Worm (Caenorhabditis elegans): ENCODE measurements around the gene F59H6.14.
"Not testable (repeated sequence)": the region's sequence is repeated elsewhere in the genome, so short reads cannot be mapped to it uniquely, and the experiment has no call there.

Gene F59H6.14

DNA sequence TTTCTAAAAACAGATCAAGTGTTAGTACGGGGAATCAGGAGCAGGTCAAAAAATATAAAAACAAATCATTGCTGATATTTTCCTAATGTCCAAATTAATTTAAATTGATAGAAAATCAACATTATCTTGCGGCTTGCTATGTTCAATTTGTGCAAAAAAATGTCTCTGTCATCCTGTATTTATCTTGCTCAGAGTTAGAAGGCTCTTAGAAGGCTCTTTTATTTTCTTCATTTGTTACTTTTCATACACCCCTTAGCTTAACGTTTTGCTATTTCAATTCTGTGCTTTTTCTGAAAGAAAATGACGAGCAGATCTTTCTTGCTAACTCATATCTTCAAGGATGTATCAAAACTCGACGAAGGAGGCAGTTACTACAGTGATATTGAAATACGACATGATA, 34.8 kb upstream of the F59H6.14 start, which contains the start of gene math-19:
math-19 (plus strand) TSS at position 301 of the 400 bp plus-strand sequence.
- not testable (repeated sequence) for TF ChIP-seq sdz-12 (GFP tag; optimal IDR thresholded peaks at IDR 0.05); nhr-25 (tag; optimal IDR thresholded peaks at IDR 0.05; ENCODE audit: borderline replicate concordance, insufficient read depth); nhr-41 (GFP tag; IDR thresholded peaks at IDR 0.05)

DNA sequence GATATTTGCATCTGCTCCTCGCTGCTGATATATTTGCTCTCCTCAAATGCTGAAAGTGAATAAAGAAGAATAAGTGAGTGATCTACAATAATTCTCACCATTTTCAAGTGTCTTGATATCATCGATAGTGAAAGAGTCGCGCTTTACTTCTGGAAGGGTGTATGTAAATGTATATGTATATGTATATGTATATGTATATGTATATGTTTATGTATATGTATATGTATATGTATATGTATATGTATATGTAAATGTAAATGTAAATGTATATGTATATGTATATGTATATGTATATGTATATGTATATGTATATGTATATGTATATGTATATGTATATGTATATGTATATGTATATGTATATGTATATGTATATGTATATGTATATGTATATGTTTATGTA, 32.7 kb upstream of the F59H6.14 start, which contains the start of gene ceh-84:
ceh-84 (minus strand) TSS at position 101 of the 400 bp plus-strand sequence.
- TF ChIP-seq dve-1 (tag; optimal IDR thresholded peaks at IDR 0.05; ENCODE audit: insufficient read depth); zip-11 (GFP tag; IDR thresholded peaks at IDR 0.05); hlh-30 (tag; optimal IDR thresholded peaks at IDR 0.05; ENCODE audit: insufficient read depth): not testable (repeated sequence)

DNA sequence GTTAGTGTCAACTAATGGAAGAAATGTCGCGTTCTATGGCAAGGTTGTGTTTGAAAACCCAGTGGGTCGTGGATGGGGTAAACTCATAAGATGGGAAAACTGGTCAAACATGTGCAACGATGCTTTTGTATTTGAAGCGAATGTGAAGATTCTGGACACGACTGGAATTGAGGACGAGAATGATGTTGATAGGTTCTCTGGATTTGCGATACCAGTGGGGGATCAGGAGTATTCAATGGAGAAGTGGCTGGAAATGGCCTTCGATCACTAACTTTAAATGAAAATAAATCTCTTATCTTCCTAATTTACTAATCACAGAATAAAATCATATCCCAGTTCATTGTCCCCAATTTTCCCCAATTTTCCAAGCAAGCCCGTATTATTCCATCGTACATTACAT, 22.2 kb upstream of the F59H6.14 start:
- TF ChIP-seq T20F7.1 (GFP tag; optimal IDR thresholded peaks at IDR 0.05): no peak
- peak in 1 of 2 experiments; percentile 93 for TF ChIP-seq unc-62 (GFP tag; optimal IDR thresholded peaks at IDR 0.05 in 1 of 2)
- no peak for TF ChIP-seq unc-62 (tag; optimal IDR thresholded peaks at IDR 0.05)

DNA sequence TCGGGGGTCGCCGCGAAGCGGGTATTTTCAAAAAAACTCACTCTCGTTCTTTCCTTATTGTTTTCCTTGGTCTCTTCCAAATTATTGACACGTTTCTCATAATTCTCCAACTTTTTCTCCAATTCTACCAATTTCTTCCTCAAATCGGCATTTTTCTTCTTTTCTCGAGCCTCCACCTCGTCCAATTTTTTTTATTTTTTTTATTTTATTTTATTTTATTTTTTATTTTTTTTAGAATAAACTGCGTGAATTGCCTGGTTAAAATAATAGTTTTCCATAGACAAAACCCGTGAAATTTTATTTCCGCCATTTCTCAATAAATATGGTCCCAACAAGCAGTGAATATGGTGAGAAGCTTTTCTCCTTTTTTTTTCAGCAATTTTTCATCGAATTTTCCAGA, 20.7 kb upstream of the F59H6.14 start, which contains the start of gene F59H6.15:
F59H6.15 (plus strand) TSS at position 301 of the 400 bp plus-strand sequence.
- TF ChIP-seq duxl-1 (tag; optimal IDR thresholded peaks at IDR 0.05; ENCODE audit: poor library complexity) (no peak), nhr-42 (GFP tag; IDR thresholded peaks at IDR 0.05) (no peak), nhr-11 (tag; optimal IDR thresholded peaks at IDR 0.05) (no peak), spr-3 (GFP tag; optimal IDR thresholded peaks at IDR 0.05) (no peak), aha-1 (tag) (peak; percentile 32), nhr-77 (tag; optimal IDR thresholded peaks at IDR 0.05) (no peak), jun-1 (tag; optimal IDR thresholded peaks at IDR 0.05) (no peak), ztf-11 (tag; optimal IDR thresholded peaks at IDR 0.05) (no peak), egl-27 (tag; optimal IDR thresholded peaks at IDR 0.05) (no peak)

DNA sequence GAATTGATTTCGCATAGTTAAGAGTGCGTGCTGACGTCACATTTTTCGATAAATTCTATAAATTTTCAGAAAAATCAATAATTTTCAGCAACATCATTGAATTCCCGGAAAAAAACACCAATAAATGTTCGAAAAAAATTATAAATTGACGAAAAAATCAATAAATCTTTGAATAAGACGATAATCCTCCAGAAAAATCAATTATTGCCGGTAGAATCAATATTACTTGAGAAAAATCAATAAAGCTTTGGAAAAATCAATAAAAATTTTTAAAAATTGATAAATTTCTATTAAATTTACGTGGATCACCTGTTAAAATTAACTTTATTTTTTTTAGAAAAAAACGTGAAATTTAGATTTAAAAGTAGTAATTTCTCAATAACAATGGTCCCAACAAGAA, 19.5 kb upstream of the F59H6.14 start:
- TF ChIP-seq unc-62 (GFP tag; optimal IDR thresholded peaks at IDR 0.05 in 1 of 2) (no peak), unc-62 (tag; optimal IDR thresholded peaks at IDR 0.05) (no peak), ceh-28 (tag; optimal IDR thresholded peaks at IDR 0.05) (peak; percentile 72), pqm-1 (tag; optimal IDR thresholded peaks at IDR 0.05) (no peak), fkh-10 (GFP tag; optimal IDR thresholded peaks at IDR 0.05) (no peak), mdt-29 (GFP tag; IDR thresholded peaks at IDR 0.05) (no peak), F44E2.7 (GFP tag; IDR thresholded peaks at IDR 0.05) (no peak)

DNA sequence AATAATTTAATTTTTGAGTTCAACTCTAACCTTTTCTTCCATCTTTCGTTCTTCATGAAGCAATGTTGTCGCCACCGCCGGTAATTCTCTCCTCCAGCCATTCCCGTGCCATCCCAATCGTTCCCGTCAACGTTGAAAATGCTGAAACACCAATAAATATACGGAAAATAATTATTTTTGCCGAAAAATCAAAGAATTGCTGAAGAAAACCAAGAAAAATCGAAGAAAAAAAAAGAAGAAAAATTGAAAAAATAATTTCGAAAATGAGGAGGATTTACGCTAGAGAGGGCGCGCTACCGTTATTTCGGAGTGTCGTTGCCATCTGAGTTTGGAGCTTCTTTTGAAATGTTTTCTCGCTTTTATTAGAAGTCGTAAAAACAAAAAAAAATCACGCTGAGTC, 9.9 kb upstream of the F59H6.14 start, which contains the start of gene cya-2:
cya-2 (minus strand) TSS at position 101 of the 400 bp plus-strand sequence.
- TF ChIP-seq F44E2.7 (GFP tag; IDR thresholded peaks at IDR 0.05); zfp-3 (GFP tag; conservative IDR thresholded peaks at IDR 0.05); jun-1 (tag; optimal IDR thresholded peaks at IDR 0.05): not testable (repeated sequence)

DNA sequence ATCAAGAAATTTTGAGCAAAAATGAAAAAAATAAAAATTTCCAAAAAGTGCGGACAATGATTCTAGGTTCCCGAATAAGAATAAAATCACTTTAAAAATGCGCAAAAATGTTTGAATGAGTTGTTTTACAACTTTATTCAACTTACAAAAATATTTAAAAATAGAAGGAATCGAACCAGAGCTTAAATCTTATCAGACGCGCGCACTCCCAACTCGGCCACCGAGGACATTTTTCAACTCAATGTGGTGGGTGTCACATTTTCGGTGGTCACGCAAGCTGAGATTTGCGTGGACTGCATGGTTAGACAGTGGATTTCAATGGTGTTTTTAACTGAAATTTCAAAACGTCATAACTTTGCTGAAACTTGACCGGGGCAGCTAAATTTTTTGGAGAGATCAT, 8.7 kb upstream of the F59H6.14 start:
- 0 out of 4 replicates have a peak, but pooled peaks of 1 of the 2 experiments have one; percentile 15 for TF ChIP-seq madf-5 (GFP tag; IDR thresholded peaks at IDR 0.05)

DNA sequence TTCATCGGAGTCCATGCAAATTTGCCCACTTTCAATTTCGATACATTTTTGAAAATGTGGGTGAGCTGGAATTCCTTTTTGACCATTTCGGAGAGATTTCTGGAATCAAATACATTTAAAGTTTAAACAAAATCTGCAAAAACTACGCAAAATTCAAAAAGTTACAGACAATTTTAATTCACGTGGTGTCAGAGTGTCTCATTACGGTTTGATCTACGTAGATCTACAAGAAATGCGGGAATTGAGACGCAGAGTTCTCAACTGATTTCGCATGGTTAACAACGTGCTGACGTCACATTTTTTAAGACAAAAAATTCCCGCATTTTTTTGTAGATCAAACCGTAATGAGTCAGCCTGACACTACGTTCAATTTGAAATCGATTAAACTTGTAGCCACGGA, 6.9 kb upstream of the F59H6.14 start, which contains the start of gene bath-21:
bath-21 (minus strand) TSS at position 101 of the 400 bp plus-strand sequence.
- TF ChIP-seq egl-27 (tag; optimal IDR thresholded peaks at IDR 0.05): no peak
- TF ChIP-seq unc-62 (GFP tag; optimal IDR thresholded peaks at IDR 0.05 in 1 of 2): peak in 1 of 2 experiments; percentile 84
- no peak for TF ChIP-seq unc-62 (tag; optimal IDR thresholded peaks at IDR 0.05)

Measured in whole organism, L4 larva.